Fruit fly (Drosophila melanogaster) whole organism, embryonic: ENCODE results near the gene Ctr1B.

Experiments
- Bgb ChIP-seq: fragments of 200-800 bp; sonication (Bioruptor generic); IDR thresholded peaks from 2 replicates; pipeline ENCODE4 v1.3.6; 2022; ENCODE audit warnings: missing biosample characterization, missing genetic modification characterization; ENCODE audit not compliant: partially characterized antibody
- BtbVII ChIP-seq: fragments of 200-800 bp; sonication (Bioruptor generic); optimal IDR thresholded peaks from 3 replicates; lab custom pipeline; 2017; ENCODE audit warnings: missing biosample characterization, mild to moderate bottlenecking, missing genetic modification characterization
- CG10209 ChIP-seq: fragments of 200-800 bp; sonication (Bioruptor generic); optimal IDR thresholded peaks from 3 replicates; lab custom pipeline; 2017; ENCODE audit warnings: missing biosample characterization, mild to moderate bottlenecking, missing genetic modification characterization, missing genetic modification reagents
- CG11247 ChIP-seq: fragments of 200-800 bp; sonication (Bioruptor generic); IDR thresholded peaks from 2 replicates; pipeline ENCODE4 v1.3.6; 2022; ENCODE audit warnings: missing biosample characterization, missing genetic modification characterization
- CG12219 ChIP-seq: fragments of 200-800 bp; sonication (Bioruptor generic); optimal IDR thresholded peaks from 3 replicates; lab custom pipeline; 2018; ENCODE audit warnings: missing biosample characterization, mild to moderate bottlenecking, missing genetic modification characterization
- CG13123 ChIP-seq: fragments of 200-800 bp; sonication (Bioruptor generic); optimal IDR thresholded peaks from 2 replicates; lab custom pipeline; 2016; ENCODE audit warnings: missing biosample characterization, missing genetic modification characterization
- CG13624 ChIP-seq: fragments of 200-800 bp; sonication (Bioruptor generic); optimal IDR thresholded peaks from 2 replicates; lab custom pipeline; 2016; ENCODE audit warnings: missing biosample characterization, missing genetic modification characterization
- CG13894 ChIP-seq: fragments of 200-800 bp; sonication (Bioruptor generic); optimal IDR thresholded peaks from 3 replicates; lab custom pipeline; 2018; ENCODE audit warnings: missing biosample characterization, mild to moderate bottlenecking, missing genetic modification characterization, moderate library complexity
- CG15073 ChIP-seq: fragments of 200-800 bp; sonication (Bioruptor generic); optimal IDR thresholded peaks from 2 replicates; lab custom pipeline; 2016; ENCODE audit warnings: missing biosample characterization, missing genetic modification characterization
- CG17829 ChIP-seq: fragments of 200-800 bp; optimal IDR thresholded peaks from 2 replicates; lab custom pipeline; 2019; ENCODE audit warnings: missing biosample characterization, mild to moderate bottlenecking, missing genetic modification characterization, moderate library complexity
- CG18764 ChIP-seq: fragments of 200-800 bp; sonication (Bioruptor generic); optimal IDR thresholded peaks from 3 replicates; lab custom pipeline; 2016; ENCODE audit warnings: missing biosample characterization, missing genetic modification characterization
- CG2116 ChIP-seq: fragments of 200-800 bp; sonication (Bioruptor generic); optimal IDR thresholded peaks from 3 replicates; lab custom pipeline; 2018; ENCODE audit warnings: missing biosample characterization, mild to moderate bottlenecking, missing genetic modification characterization
- CG30403 ChIP-seq: fragments of 200-800 bp; sonication (Bioruptor generic); optimal IDR thresholded peaks from 3 replicates; lab custom pipeline; 2016; ENCODE audit warnings: missing biosample characterization, missing genetic modification characterization
- CG3847 ChIP-seq: fragments of 200-800 bp; sonication (Bioruptor generic); IDR thresholded peaks from 2 replicates; pipeline ENCODE4 v1.3.6; 2022; ENCODE audit warnings: missing biosample characterization, missing genetic modification characterization
- CG43689 ChIP-seq: fragments of 200-800 bp; sonication (Bioruptor generic); IDR thresholded peaks from 2 replicates; pipeline ENCODE4 v1.3.6; 2022; ENCODE audit warnings: missing biosample characterization, missing genetic modification characterization
- CG4617 ChIP-seq: fragments of 200-800 bp; sonication (Bioruptor generic); optimal IDR thresholded peaks from 3 replicates; lab custom pipeline; 2016; ENCODE audit warnings: missing biosample characterization, missing genetic modification characterization, borderline replicate concordance
- CG6175 ChIP-seq: fragments of 200-800 bp; sonication (Bioruptor generic); IDR thresholded peaks from 3 replicates; pipeline ENCODE4 v1.3.6; 2022; ENCODE audit warnings: missing biosample characterization, missing genetic modification characterization
- CG9932 ChIP-seq: fragments of 200-800 bp; sonication (Bioruptor generic); IDR thresholded peaks from 2 replicates; pipeline ENCODE4 v1.3.6; 2022; ENCODE audit warnings: missing biosample characterization, missing genetic modification characterization
- CkIIα-i1 ChIP-seq: fragments of 200-800 bp; sonication (Bioruptor generic); IDR thresholded peaks from 2 replicates; pipeline ENCODE4 v1.3.6; 2022; ENCODE audit warnings: missing biosample characterization, missing genetic modification characterization
- CoRest ChIP-seq: fragments of 200-800 bp; sonication (Bioruptor generic); optimal IDR thresholded peaks from 3 replicates; lab custom pipeline; 2018; ENCODE audit warnings: missing biosample characterization, mild to moderate bottlenecking, missing genetic modification characterization, moderate library complexity
- D19B ChIP-seq: fragments of 200-800 bp; sonication (Bioruptor generic); optimal IDR thresholded peaks from 2 replicates; lab custom pipeline; 2017; ENCODE audit warnings: missing biosample characterization, mild to moderate bottlenecking, missing genetic modification characterization
- Dfd ChIP-seq, 2 experiments: fragments of >200 bp; optimal IDR thresholded peaks; 2 replicates each; lab custom pipeline; 2017; ENCODE audit warnings: missing biosample characterization in 2 of 2, missing genetic modification characterization in 2 of 2
- Dip3 ChIP-seq: fragments of 200-800 bp; sonication (Bioruptor generic); optimal IDR thresholded peaks from 3 replicates; lab custom pipeline; 2016; ENCODE audit warnings: missing biosample characterization, missing genetic modification characterization
- Doc2 ChIP-seq: fragments of 200-800 bp; sonication (Bioruptor generic); IDR thresholded peaks from 2 replicates; pipeline ENCODE4 v1.3.6; 2022; ENCODE audit warnings: missing biosample characterization, missing genetic modification characterization
- Drgx ChIP-seq: fragments of 200-800 bp; sonication (Bioruptor generic); IDR thresholded peaks from 2 replicates; pipeline ENCODE4 v1.3.6; 2022; ENCODE audit warnings: missing biosample characterization, missing genetic modification characterization
- GATAe ChIP-seq: fragments of 200-800 bp; sonication (Bioruptor generic); conservative IDR thresholded peaks from 2 replicates; pipeline ENCODE4 v1.3.6; 2022; ENCODE audit warnings: missing biosample characterization, missing genetic modification characterization
- H15 ChIP-seq: fragments of 200-800 bp; sonication (Bioruptor generic); IDR thresholded peaks from 3 replicates; pipeline ENCODE4 v1.3.6; 2022; ENCODE audit warnings: missing biosample characterization, missing genetic modification characterization
- MBD-R2 ChIP-seq: fragments of 200-800 bp; sonication (Bioruptor generic); IDR thresholded peaks from 2 replicates; pipeline ENCODE4 v1.3.6; 2022; ENCODE audit warnings: missing biosample characterization, missing genetic modification characterization
- Max ChIP-seq: fragments of 200-800 bp; sonication (Bioruptor generic); optimal IDR thresholded peaks from 2 replicates; lab custom pipeline; 2016; ENCODE audit warnings: missing biosample characterization, mild to moderate bottlenecking, missing genetic modification characterization
- NfI ChIP-seq: fragments of 200-800 bp; sonication (Bioruptor generic); optimal IDR thresholded peaks from 3 replicates; lab custom pipeline; 2018; ENCODE audit warnings: missing biosample characterization, mild to moderate bottlenecking, missing genetic modification characterization, moderate library complexity
- PHDP ChIP-seq: fragments of 200-800 bp; sonication (Bioruptor generic); optimal IDR thresholded peaks from 3 replicates; lab custom pipeline; 2018; ENCODE audit warnings: missing biosample characterization, mild to moderate bottlenecking, missing genetic modification characterization, moderate library complexity
- Side ChIP-seq: fragments of 200-800 bp; sonication (Bioruptor generic); optimal IDR thresholded peaks from 2 replicates; lab custom pipeline; 2016; ENCODE audit warnings: missing biosample characterization, missing genetic modification characterization
- Xbp1 ChIP-seq: fragments of 200-800 bp; sonication (Bioruptor generic); optimal IDR thresholded peaks from 3 replicates; lab custom pipeline; 2016; ENCODE audit warnings: missing biosample characterization, mild to moderate bottlenecking, missing genetic modification characterization
- bbx ChIP-seq: fragments of 200-800 bp; sonication (Bioruptor generic); IDR thresholded peaks from 2 replicates; pipeline ENCODE4 v1.3.6; 2022; ENCODE audit warnings: missing biosample characterization, missing genetic modification characterization; ENCODE audit not compliant: partially characterized antibody
- btn ChIP-seq: fragments of 200-800 bp; sonication (Bioruptor generic); optimal IDR thresholded peaks from 2 replicates; lab custom pipeline; 2016; ENCODE audit warnings: missing biosample characterization, missing genetic modification characterization
- cad ChIP-seq: fragments of >200 bp; optimal IDR thresholded peaks from 2 replicates; lab custom pipeline; 2017; ENCODE audit warnings: missing biosample characterization, missing genetic modification characterization
- dpn ChIP-seq, 2 experiments: fragments of 200-800 bp; sonication (Bioruptor generic); optimal IDR thresholded peaks; 3 replicates each; lab custom pipeline; 2016; ENCODE audit warnings: missing biosample characterization in 2 of 2, missing genetic modification characterization in 2 of 2
- emc ChIP-seq: fragments of 200-800 bp; sonication (Bioruptor generic); optimal IDR thresholded peaks from 2 replicates; lab custom pipeline; 2016; ENCODE audit warnings: missing biosample characterization, missing genetic modification characterization
- jigr1 ChIP-seq: fragments of 200-800 bp; sonication (Bioruptor generic); IDR thresholded peaks from 3 replicates; pipeline ENCODE4 v1.3.6; 2022; ENCODE audit warnings: missing biosample characterization, missing genetic modification characterization
- ken ChIP-seq: fragments of 200-800 bp; sonication (Bioruptor generic); IDR thresholded peaks from 3 replicates; pipeline ENCODE4 v1.3.6; 2022; ENCODE audit warnings: missing biosample characterization, missing genetic modification characterization
- klu ChIP-seq: fragments of 200-800 bp; sonication (Bioruptor generic); IDR thresholded peaks from 2 replicates; pipeline ENCODE4 v1.3.6; 2022; ENCODE audit warnings: missing biosample characterization, missing genetic modification characterization
- knrl ChIP-seq: fragments of 200-800 bp; sonication (Bioruptor generic); IDR thresholded peaks from 3 replicates; pipeline ENCODE4 v1.3.6; 2022; ENCODE audit warnings: missing biosample characterization, missing genetic modification characterization; ENCODE audit not compliant: partially characterized antibody
- lmd ChIP-seq: fragments of 200-800 bp; sonication (Bioruptor generic); IDR thresholded peaks from 2 replicates; pipeline ENCODE4 v1.3.6; 2022; ENCODE audit warnings: missing biosample characterization, missing genetic modification characterization
- mam ChIP-seq: fragments of 200-800 bp; sonication (Bioruptor generic); optimal IDR thresholded peaks from 3 replicates; lab custom pipeline; 2016; ENCODE audit warnings: missing biosample characterization, missing genetic modification characterization
- pita ChIP-seq: fragments of 200-800 bp; sonication (Bioruptor generic); optimal IDR thresholded peaks from 2 replicates; lab custom pipeline; 2017; ENCODE audit warnings: missing biosample characterization, mild to moderate bottlenecking, missing genetic modification characterization
- sens-2 ChIP-seq: fragments of 200-800 bp; sonication (Bioruptor generic); IDR thresholded peaks from 2 replicates; pipeline ENCODE4 v1.3.6; 2022; ENCODE audit warnings: missing biosample characterization, missing genetic modification characterization
- ssp ChIP-seq: fragments of 200-800 bp; sonication (Bioruptor generic); IDR thresholded peaks from 2 replicates; pipeline ENCODE4 v1.3.6; 2022; ENCODE audit warnings: missing biosample characterization, missing genetic modification characterization
- sug ChIP-seq: fragments of 200-800 bp; optimal IDR thresholded peaks from 2 replicates; lab custom pipeline; 2019; ENCODE audit warnings: missing biosample characterization, mild to moderate bottlenecking, missing genetic modification characterization, moderate library complexity
- tap ChIP-seq: fragments of 200-800 bp; optimal IDR thresholded peaks from 3 replicates; lab custom pipeline; 2019; ENCODE audit warnings: missing biosample characterization, mild to moderate bottlenecking, missing genetic modification characterization, moderate library complexity
- yki ChIP-seq: fragments of >200 bp; optimal IDR thresholded peaks from 3 replicates; lab custom pipeline; 2018
- zfh1 ChIP-seq: fragments of 200-800 bp; sonication (Bioruptor generic); IDR thresholded peaks from 3 replicates; pipeline ENCODE4 v1.3.6; 2022; ENCODE audit warnings: missing biosample characterization, missing genetic modification characterization

Ctr1B gene

dm6 chr3R:8300928-8301752 lies 16.3 kb upstream of the Ctr1B start, which contains the start of the genes CG9626 and mRpL1 (continued):
- TF ChIP-seq CG13894 (tag; lab: Kevin White, UChicago) (no peak), CG13624 (GFP tag; lab: Kevin White, UChicago) (peak; percentile 42), CG12219 (GFP tag; lab: Kevin White, UChicago) (no peak), yki (no peak), btn (GFP tag; lab: Kevin White, UChicago) (no peak), zfh1 (GFP tag; lab: Robert Waterston, UW) (no peak), ssp (GFP tag; lab: Robert Waterston, UW) (no peak), mam (GFP tag; lab: Kevin White, UChicago) (peak; percentile 34), D19B (no peak), tap (tag; lab: Kevin White, UChicago) (no peak), CoRest (tag; lab: Kevin White, UChicago) (peak; percentile 45), Dfd (GFP tag; optimal IDR thresholded peaks at IDR 0.05; lab: Kevin White, UChicago) (no peak), emc (GFP tag; lab: Kevin White, UChicago) (no peak), Drgx (GFP tag; lab: Robert Waterston, UW) (no peak), CG3847 (GFP tag; lab: Robert Waterston, UW) (peak; percentile 43), CG6175 (GFP tag; lab: Robert Waterston, UW) (no peak), CG9932 (peak; percentile 28; the same call in 1 of the 2 replicates), dpn (GFP tag; optimal IDR thresholded peaks at IDR 0.05; lab: Kevin White, UChicago) (peak in 1 of 2 experiments; percentile 43), Xbp1 (GFP tag; lab: Kevin White, UChicago) (peak; percentile 20), CG18764 (GFP tag; lab: Kevin White, UChicago) (no peak), klu (no peak), sug (tag; lab: Kevin White, UChicago) (peak; percentile 46), CG13123 (GFP tag; lab: Kevin White, UChicago) (no peak), MBD-R2 (GFP tag; lab: Robert Waterston, UW) (peak; percentile 91), CG4617 (peak; percentile 92), CG30403 (GFP tag; lab: Kevin White, UChicago) (peak; percentile 12), bbx (GFP tag; lab: Robert Waterston, UW) (peak; percentile 47), sens-2 (GFP tag; lab: Robert Waterston, UW) (no peak), Dip3 (GFP tag; lab: Kevin White, UChicago) (no peak), CG11247 (GFP tag; lab: Robert Waterston, UW) (no peak), CG43689 (GFP tag; lab: Robert Waterston, UW) (no peak), BtbVII (GFP tag; lab: Kevin White, UChicago) (no peak), Doc2 (GFP tag; lab: Robert Waterston, UW) (no peak), knrl (GFP tag; lab: Robert Waterston, UW) (no peak), GATAe (GFP tag; lab: Robert Waterston, UW) (peak; percentile 70; the same call in 1 of the 2 replicates), lmd (0 out of 2 replicates have a peak, but pooled peaks have one; percentile 12), CG10209 (GFP tag; lab: Kevin White, UChicago) (no peak), NfI (GFP tag; lab: Kevin White, UChicago) (no peak), jigr1 (GFP tag; lab: Robert Waterston, UW) (no peak), CkIIα-i1 (GFP tag; lab: Robert Waterston, UW) (no peak), Max (peak; percentile 8), Side (GFP tag; lab: Kevin White, UChicago) (no peak), CG15073 (GFP tag; lab: Kevin White, UChicago) (no peak), pita (GFP tag; lab: Kevin White, UChicago) (peak; percentile 94), CG17829 (peak; percentile 45), CG2116 (peak; percentile 71), PHDP (no peak), H15 (no peak), cad (GFP tag; lab: Kevin White, UChicago) (no peak), Bgb (GFP tag; lab: Robert Waterston, UW) (0 out of 2 replicates have a peak, but pooled peaks have one; percentile 23), ken (peak; percentile 41; the same call in 1 of the 3 replicates)
